Fruit fly (Drosophila melanogaster) whole organism, embryonic: ENCODE measurements around the gene SC35.
A peak's percentile ranks its signal among the peaks of the same experiment; 100 is the strongest.

Experiments used
- Ada2b ChIP-seq: fragments of 200-800 bp; sonication (Bioruptor generic); IDR thresholded peaks from 2 replicates; pipeline ENCODE4 v1.3.6; 2022; ENCODE audit warnings: missing biosample characterization, missing genetic modification characterization
- Atf-2 ChIP-seq: fragments of 200-800 bp; sonication (Bioruptor generic); optimal IDR thresholded peaks from 2 replicates; lab custom pipeline; 2016; ENCODE audit warnings: missing biosample characterization, missing genetic modification characterization
- CG10267 ChIP-seq: fragments of 200-800 bp; sonication (Bioruptor generic); optimal IDR thresholded peaks from 2 replicates; lab custom pipeline; 2018; ENCODE audit warnings: missing biosample characterization, mild to moderate bottlenecking, missing genetic modification characterization, moderate library complexity
- CG10321 ChIP-seq: fragments of 200-800 bp; sonication (Bioruptor generic); IDR thresholded peaks from 2 replicates; pipeline ENCODE4 v1.3.6; 2022; ENCODE audit warnings: missing biosample characterization, missing genetic modification characterization
- CG10959 ChIP-seq: fragments of 200-800 bp; sonication (Bioruptor generic); IDR thresholded peaks from 2 replicates; pipeline ENCODE4 v1.3.6; 2022; ENCODE audit warnings: missing biosample characterization, missing genetic modification characterization
- CG11560 ChIP-seq: fragments of 200-800 bp; sonication (Bioruptor generic); IDR thresholded peaks from 3 replicates; pipeline ENCODE4 v1.3.6; 2022; ENCODE audit warnings: missing biosample characterization, missing genetic modification characterization
- CG13775 ChIP-seq: fragments of 200-800 bp; sonication (Bioruptor generic); optimal IDR thresholded peaks from 3 replicates; lab custom pipeline; 2017; ENCODE audit warnings: missing biosample characterization, mild to moderate bottlenecking, missing genetic modification characterization
- CG15011 ChIP-seq: fragments of 200-800 bp; sonication (Bioruptor generic); optimal IDR thresholded peaks from 3 replicates; lab custom pipeline; 2018; ENCODE audit warnings: missing biosample characterization, mild to moderate bottlenecking, missing genetic modification characterization
- CG15696 ChIP-seq: fragments of 200-800 bp; sonication (Bioruptor generic); optimal IDR thresholded peaks from 2 replicates; lab custom pipeline; 2019; ENCODE audit warnings: missing biosample characterization, mild to moderate bottlenecking, missing genetic modification characterization, moderate library complexity
- CG1647 ChIP-seq: fragments of 200-800 bp; sonication (Bioruptor generic); optimal IDR thresholded peaks from 3 replicates; lab custom pipeline; 2016; ENCODE audit warnings: missing biosample characterization, missing genetic modification characterization
- CG16813 ChIP-seq: fragments of 200-800 bp; sonication (Bioruptor generic); IDR thresholded peaks from 3 replicates; pipeline ENCODE4 v1.3.6; 2022; ENCODE audit warnings: missing biosample characterization, missing genetic modification characterization; ENCODE audit not compliant: partially characterized antibody
- CG16863 ChIP-seq: fragments of 200-800 bp; sonication (Bioruptor generic); optimal IDR thresholded peaks from 3 replicates; lab custom pipeline; 2016; ENCODE audit warnings: missing biosample characterization, missing genetic modification characterization
- CG17186 ChIP-seq: fragments of 200-800 bp; sonication (Bioruptor generic); optimal IDR thresholded peaks from 3 replicates; lab custom pipeline; 2017; ENCODE audit warnings: missing biosample characterization, missing genetic modification reagents, missing genetic modification characterization
- CG17568 ChIP-seq: fragments of 200-800 bp; sonication (Bioruptor generic); optimal IDR thresholded peaks from 2 replicates; lab custom pipeline; 2018; ENCODE audit warnings: missing biosample characterization, mild to moderate bottlenecking, missing genetic modification characterization, moderate library complexity
- CG2120 ChIP-seq: fragments of 200-800 bp; sonication (Bioruptor generic); optimal IDR thresholded peaks from 3 replicates; lab custom pipeline; 2016; ENCODE audit warnings: missing biosample characterization, missing genetic modification characterization
- CG30403 ChIP-seq: fragments of 200-800 bp; sonication (Bioruptor generic); optimal IDR thresholded peaks from 3 replicates; lab custom pipeline; 2016; ENCODE audit warnings: missing biosample characterization, missing genetic modification characterization
- CG31224 ChIP-seq: fragments of 200-800 bp; sonication (Bioruptor generic); IDR thresholded peaks from 2 replicates; pipeline ENCODE4 v1.3.6; 2022; ENCODE audit warnings: missing biosample characterization, missing genetic modification characterization
- CG34376 ChIP-seq: fragments of 200-800 bp; sonication (Bioruptor generic); optimal IDR thresholded peaks from 2 replicates; lab custom pipeline; 2018; ENCODE audit warnings: missing biosample characterization, mild to moderate bottlenecking, missing genetic modification characterization
- CG3838 ChIP-seq: fragments of 200-800 bp; sonication (Bioruptor generic); optimal IDR thresholded peaks from 3 replicates; lab custom pipeline; 2016; ENCODE audit warnings: missing biosample characterization, missing genetic modification characterization
- CG4328 ChIP-seq: fragments of 200-800 bp; sonication (Bioruptor generic); optimal IDR thresholded peaks from 3 replicates; lab custom pipeline; 2017; ENCODE audit warnings: missing biosample characterization, missing genetic modification reagents, missing genetic modification characterization
- CG4730 ChIP-seq: fragments of 200-800 bp; sonication (Bioruptor generic); IDR thresholded peaks from 2 replicates; pipeline ENCODE4 v1.3.6; 2022; ENCODE audit warnings: missing biosample characterization, missing genetic modification characterization
- CG4820 ChIP-seq: fragments of 200-800 bp; sonication (Bioruptor generic); optimal IDR thresholded peaks from 3 replicates; lab custom pipeline; 2016; ENCODE audit warnings: missing biosample characterization, missing genetic modification characterization
- CG5180 ChIP-seq: fragments of 200-800 bp; sonication (Bioruptor generic); optimal IDR thresholded peaks from 3 replicates; lab custom pipeline; 2017; ENCODE audit warnings: missing biosample characterization, missing genetic modification characterization, mild to moderate bottlenecking, moderate library complexity, missing genetic modification reagents
- CG6689 ChIP-seq: fragments of 200-800 bp; sonication (Bioruptor generic); IDR thresholded peaks from 2 replicates; pipeline ENCODE4 v1.3.6; 2022; ENCODE audit warnings: missing biosample characterization, missing genetic modification characterization
- CG8281 ChIP-seq: fragments of 200-800 bp; sonication (Bioruptor generic); optimal IDR thresholded peaks from 2 replicates; lab custom pipeline; 2018; ENCODE audit warnings: missing biosample characterization, mild to moderate bottlenecking, missing genetic modification characterization, moderate library complexity
- CG8290 ChIP-seq, 3 experiments: fragments of 200-800 bp; sonication (Bioruptor generic); optimal IDR thresholded peaks; 2 replicates each; lab custom pipeline; 2016 to 2019; ENCODE audit warnings: missing biosample characterization in 3 of 3, missing genetic modification characterization in 3 of 3, mild to moderate bottlenecking in 2 of 3, moderate library complexity in 1 of 3
- CoRest ChIP-seq: fragments of 200-800 bp; sonication (Bioruptor generic); optimal IDR thresholded peaks from 3 replicates; lab custom pipeline; 2018; ENCODE audit warnings: missing biosample characterization, mild to moderate bottlenecking, missing genetic modification characterization, moderate library complexity
- Dfd ChIP-seq, 2 experiments: fragments of >200 bp; optimal IDR thresholded peaks; 2 replicates each; lab custom pipeline; 2017; ENCODE audit warnings: missing biosample characterization in 2 of 2, missing genetic modification characterization in 2 of 2
- Max ChIP-seq: fragments of 200-800 bp; sonication (Bioruptor generic); optimal IDR thresholded peaks from 2 replicates; lab custom pipeline; 2016; ENCODE audit warnings: missing biosample characterization, mild to moderate bottlenecking, missing genetic modification characterization
- Taf1 ChIP-seq: fragments of 200-800 bp; sonication (Bioruptor generic); IDR thresholded peaks from 2 replicates; pipeline ENCODE4 v1.3.6; 2022; ENCODE audit warnings: missing biosample characterization, missing genetic modification characterization
- YL-1 ChIP-seq: fragments of 200-800 bp; sonication (Bioruptor generic); optimal IDR thresholded peaks from 3 replicates; lab custom pipeline; 2017; ENCODE audit warnings: missing biosample characterization, mild to moderate bottlenecking, missing genetic modification characterization
- eve ChIP-seq, 2 experiments: fragments of >200 bp; optimal IDR thresholded peaks; 2 replicates each; lab custom pipeline; 2017; ENCODE audit warnings: missing biosample characterization in 2 of 2, missing genetic modification characterization in 2 of 2
- gcm2 ChIP-seq: fragments of 200-800 bp; sonication (Bioruptor generic); optimal IDR thresholded peaks from 2 replicates; lab custom pipeline; 2016; ENCODE audit warnings: missing biosample characterization, missing genetic modification characterization
- gem ChIP-seq: fragments of 200-800 bp; sonication (Bioruptor generic); optimal IDR thresholded peaks from 2 replicates; lab custom pipeline; 2019; ENCODE audit warnings: missing biosample characterization, mild to moderate bottlenecking, missing genetic modification characterization, moderate library complexity
- gro ChIP-seq: fragments of 200-800 bp; sonication (Bioruptor generic); optimal IDR thresholded peaks from 2 replicates; lab custom pipeline; 2016; ENCODE audit warnings: missing biosample characterization, missing genetic modification characterization
- gsb-n ChIP-seq: fragments of 200-800 bp; sonication (Bioruptor generic); optimal IDR thresholded peaks from 3 replicates; lab custom pipeline; 2018; ENCODE audit warnings: missing biosample characterization, mild to moderate bottlenecking, missing genetic modification characterization
- gt ChIP-seq: fragments of 200-800 bp; sonication (Bioruptor generic); IDR thresholded peaks from 2 replicates; pipeline ENCODE4 v1.3.6; 2022; ENCODE audit warnings: missing biosample characterization, missing genetic modification characterization
- ham ChIP-seq: fragments of 200-800 bp; sonication (Bioruptor generic); IDR thresholded peaks from 2 replicates; pipeline ENCODE4 v1.3.6; 2022; ENCODE audit warnings: missing biosample characterization, missing genetic modification characterization
- hkb ChIP-seq, 2 experiments: fragments of 200-800 bp in 1 of 2; fragments of >200 bp in 1 of 2; sonication (Bioruptor generic) in 1 of 2; IDR thresholded peaks in 1 of 2; optimal IDR thresholded peaks in 1 of 2; 2 replicates each; pipeline versions ENCODE4 v1.3.6 to Lab custom; 2017 to 2022; ENCODE audit warnings: missing biosample characterization in 1 of 2, missing genetic modification characterization in 1 of 2
- ind ChIP-seq: fragments of 200-800 bp; sonication (Bioruptor generic); optimal IDR thresholded peaks from 3 replicates; lab custom pipeline; 2016; ENCODE audit warnings: missing biosample characterization, missing genetic modification characterization
- nau ChIP-seq: fragments of 200-800 bp; sonication (Bioruptor generic); optimal IDR thresholded peaks from 3 replicates; lab custom pipeline; 2017; ENCODE audit warnings: missing biosample characterization, mild to moderate bottlenecking, missing genetic modification characterization, missing genetic modification reagents
- pan ChIP-seq, 4 experiments: fragments of >200 bp in 3 of 4; fragments of 200-800 bp in 1 of 4; sonication (Bioruptor generic) in 1 of 4; optimal IDR thresholded peaks in 3 of 4; IDR thresholded peaks in 1 of 4; 2 replicates each; pipeline versions ENCODE4 v1.3.6 to Lab custom; 2017 to 2022; ENCODE audit warnings: missing biosample characterization in 2 of 4, missing genetic modification characterization in 2 of 4, mixed read lengths in 1 of 4
- ro ChIP-seq: fragments of 200-800 bp; sonication (Bioruptor generic); IDR thresholded peaks from 2 replicates; pipeline ENCODE4 v1.3.6; 2022; ENCODE audit warnings: missing biosample characterization, missing genetic modification characterization
- scrt ChIP-seq: fragments of 200-800 bp; sonication (Bioruptor generic); optimal IDR thresholded peaks from 2 replicates; lab custom pipeline; 2018; ENCODE audit warnings: missing biosample characterization, mild to moderate bottlenecking, missing genetic modification characterization, moderate library complexity
- shn ChIP-seq: fragments of 200-800 bp; sonication (Bioruptor generic); optimal IDR thresholded peaks from 3 replicates; lab custom pipeline; 2016; ENCODE audit warnings: missing biosample characterization, missing genetic modification characterization
- stwl ChIP-seq: fragments of 200-800 bp; sonication (Bioruptor generic); optimal IDR thresholded peaks from 3 replicates; lab custom pipeline; 2018; ENCODE audit warnings: missing biosample characterization, mild to moderate bottlenecking, missing genetic modification characterization, moderate library complexity
- tgo ChIP-seq: fragments of 200-800 bp; sonication (Bioruptor generic); IDR thresholded peaks from 3 replicates; pipeline ENCODE4 v1.3.6; 2022; ENCODE audit warnings: missing biosample characterization, missing genetic modification characterization
- vvl ChIP-seq: fragments of 200-800 bp; sonication (Bioruptor generic); IDR thresholded peaks from 2 replicates; pipeline ENCODE4 v1.3.6; 2022; ENCODE audit warnings: missing biosample characterization, missing genetic modification characterization
- zfh1 ChIP-seq: fragments of 200-800 bp; sonication (Bioruptor generic); IDR thresholded peaks from 3 replicates; pipeline ENCODE4 v1.3.6; 2022; ENCODE audit warnings: missing biosample characterization, missing genetic modification characterization

SC35 gene

DNA sequence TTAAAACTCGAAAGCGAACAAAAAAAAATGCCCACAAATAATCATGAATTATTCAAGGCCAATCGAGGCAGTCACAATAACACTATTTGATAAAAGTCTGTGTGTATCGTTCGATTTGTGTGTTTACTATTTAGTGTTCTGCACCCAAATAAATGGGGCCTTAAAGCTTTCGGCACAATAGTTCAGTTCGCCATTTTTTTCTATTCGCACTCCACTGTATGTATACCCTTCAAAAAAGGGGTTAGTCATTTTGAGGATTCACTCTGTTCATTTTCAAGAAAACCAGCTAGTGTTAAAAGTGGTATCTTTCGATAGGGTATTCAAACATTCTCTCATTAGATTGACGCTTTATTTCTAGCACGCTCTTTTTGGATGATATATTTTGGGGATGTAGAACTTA lies 33.2 kb upstream of the SC35 start (continued):
- TF ChIP-seq eve (GFP tag; optimal IDR thresholded peaks at IDR 0.05; lab: Kevin White, UChicago) (peak in 1 of 2 experiments; percentile 9), tgo (GFP tag; lab: Robert Waterston, UW) (peak; percentile 34; the same call in 1 of the 3 replicates), gem (tag; lab: Kevin White, UChicago) (peak; percentile 51), scrt (GFP tag; lab: Kevin White, UChicago) (peak; percentile 31), CG13775 (GFP tag; lab: Kevin White, UChicago) (peak; percentile 40), CG3838 (no peak), CG15011 (GFP tag; lab: Kevin White, UChicago) (peak; percentile 25), CG8290 (GFP tag; optimal IDR thresholded peaks at IDR 0.05; lab: Kevin White, UChicago) (no peak), CG8290 (tag; optimal IDR thresholded peaks at IDR 0.05; lab: Kevin White, UChicago) (peak in 1 of 2 experiments; percentile 90), CG10267 (tag; lab: Kevin White, UChicago) (peak; percentile 4), CG4820 (GFP tag; lab: Kevin White, UChicago) (no peak), Ada2b (GFP tag; lab: Robert Waterston, UW) (0 out of 2 replicates have a peak, but pooled peaks have one; percentile 6), gt (no peak), ro (GFP tag; lab: Robert Waterston, UW) (no peak), CG10321 (GFP tag; lab: Robert Waterston, UW) (no peak), Taf1 (GFP tag; lab: Robert Waterston, UW) (peak; percentile 39; the same call in 1 of the 2 replicates), CG6689 (GFP tag; lab: Robert Waterston, UW) (0 out of 2 replicates have a peak, but pooled peaks have one; percentile 7), CG34376 (GFP tag; lab: Kevin White, UChicago) (peak; percentile 73), CG31224 (GFP tag; lab: Robert Waterston, UW) (peak; percentile 70), CG30403 (GFP tag; lab: Kevin White, UChicago) (peak; percentile 38), CG8281 (tag; lab: Kevin White, UChicago) (peak; percentile 16), shn (GFP tag; lab: Kevin White, UChicago) (peak; percentile 58), hkb (optimal IDR thresholded peaks at IDR 0.05; lab: Kevin White, UChicago) (no peak), hkb (GFP tag; IDR thresholded peaks at IDR 0.05; lab: Robert Waterston, UW) (no peak), gsb-n (no peak), gro (GFP tag; lab: Kevin White, UChicago) (peak; percentile 92), zfh1 (GFP tag; lab: Robert Waterston, UW) (no peak), CG4730 (GFP tag; lab: Robert Waterston, UW) (peak; percentile 7; the same call in 1 of the 2 replicates), CG5180 (GFP tag; lab: Kevin White, UChicago) (no peak), Max (GFP tag; lab: Kevin White, UChicago) (no peak), CG16813 (no peak), CG1647 (GFP tag; lab: Kevin White, UChicago) (peak; percentile 21), nau (GFP tag; lab: Kevin White, UChicago) (peak; percentile 12), CG16863 (GFP tag; lab: Kevin White, UChicago) (peak; percentile 13), stwl (tag; lab: Kevin White, UChicago) (no peak), pan (optimal IDR thresholded peaks at IDR 0.05; lab: Kevin White, UChicago) (no peak), pan (GFP tag; optimal IDR thresholded peaks at IDR 0.05 in 1 of 2, IDR thresholded peaks at IDR 0.05 in 1 of 2) (no peak), Atf-2 (GFP tag; lab: Kevin White, UChicago) (peak; percentile 29), CG10959 (GFP tag; lab: Robert Waterston, UW) (no peak), CG11560 (tag; lab: Robert Waterston, UW) (no peak), YL-1 (no peak), CG4328 (peak; percentile 22), Dfd (GFP tag; optimal IDR thresholded peaks at IDR 0.05; lab: Kevin White, UChicago) (no peak), CG17568 (GFP tag; lab: Kevin White, UChicago) (no peak), ham (GFP tag; lab: Robert Waterston, UW) (peak; percentile 26; the same call in 1 of the 2 replicates), CG15696 (tag; lab: Kevin White, UChicago) (no peak), CoRest (tag; lab: Kevin White, UChicago) (peak; percentile 50), ind (GFP tag; lab: Kevin White, UChicago) (peak; percentile 48), CG2120 (GFP tag; lab: Kevin White, UChicago) (peak; percentile 93), vvl (peak; percentile 68), CG17186 (GFP tag; lab: Kevin White, UChicago) (no peak), gcm2 (no peak)
